Worm (Caenorhabditis elegans) whole organism, young adult: ENCODE measurements around the gene mct-6.

Experiments
- F55B11.4 ChIP-seq: sonication (generic microtip); optimal IDR thresholded peaks from 2 replicates; lab custom pipeline; 2016; ENCODE audit warnings: missing compliant biosample characterization, missing genetic modification characterization, borderline replicate concordance; ENCODE audit not compliant: insufficient read depth
- ama-1 ChIP-seq, 3 experiments: fragments of 150-350 bp in 1 of 3; sonication (generic microtip) in 2 of 3; optimal IDR thresholded peaks; 2 replicates each; lab custom pipeline; 2014 to 2018; ENCODE audit warnings: missing biosample characterization in 2 of 3, missing genetic modification characterization in 2 of 3, missing genetic modification reagents in 2 of 3
- cebp-1 ChIP-seq, 2 experiments: fragments of 200-800 bp in 1 of 2; sonication (Bioruptor generic) in 1 of 2; sonication (generic microtip) in 1 of 2; IDR thresholded peaks in 1 of 2; optimal IDR thresholded peaks in 1 of 2; 2 replicates each; pipeline versions ENCODE4 v1.3.6 to Lab custom; 2017 to 2022; ENCODE audit warnings: missing compliant biosample characterization in 2 of 2, missing genetic modification characterization in 2 of 2, mild to moderate bottlenecking in 1 of 2, missing genetic modification reagents in 1 of 2, moderate library complexity in 1 of 2
- ceh-91 ChIP-seq: fragments of 200-800 bp; sonication (Bioruptor generic); IDR thresholded peaks from 2 replicates; pipeline ENCODE4 v1.3.6; 2022; ENCODE audit warnings: missing genetic modification reagents, missing genetic modification characterization, missing compliant biosample characterization
- hmg-1.2 ChIP-seq: fragments of 200-800 bp; sonication (Bioruptor generic); IDR thresholded peaks from 2 replicates; pipeline ENCODE4 v1.3.6; 2022; ENCODE audit warnings: missing genetic modification reagents, missing genetic modification characterization, missing compliant biosample characterization
- repo-1 ChIP-seq: sonication (generic microtip); optimal IDR thresholded peaks from 2 replicates; lab custom pipeline; 2017; ENCODE audit warnings: mild to moderate bottlenecking, missing genetic modification characterization, missing compliant biosample characterization
- snpc-4 ChIP-seq, 5 experiments: fragments of 150-350 bp in 1 of 5; sonication (generic microtip) in 4 of 5; optimal IDR thresholded peaks; 2 replicates each; lab custom pipeline; 2014 to 2018; ENCODE audit warnings: missing genetic modification characterization in 5 of 5, missing biosample characterization in 3 of 5, antibody characterized with exemption in 2 of 5, mild to moderate bottlenecking in 2 of 5, missing compliant biosample characterization in 2 of 5, missing genotype in 2 of 5, moderate library complexity in 2 of 5, missing genetic modification reagents in 1 of 5

DNA sequence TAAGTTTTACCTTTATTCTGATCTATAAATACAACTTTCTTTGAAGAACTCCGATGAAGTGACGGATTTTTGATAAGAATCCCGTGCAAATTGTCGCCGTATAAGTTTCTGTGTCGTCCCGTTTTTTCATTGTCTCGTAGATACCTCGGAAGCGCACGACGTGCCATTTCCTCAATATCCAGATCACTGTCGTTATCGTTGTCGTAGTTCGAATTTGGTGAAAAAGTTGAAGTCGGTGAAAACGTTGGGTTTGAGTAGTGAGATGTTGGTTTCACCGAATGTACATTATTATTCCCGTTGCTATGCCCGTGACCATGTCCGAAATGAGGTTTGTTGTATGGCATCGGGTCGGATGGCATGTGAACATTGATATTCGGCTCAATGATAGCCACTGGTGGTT, 39.4 kb upstream of the mct-6 start:
- TF ChIP-seq cebp-1 (GFP tag; IDR thresholded peaks at IDR 0.05; lab: Robert Waterston, UW) (no peak), cebp-1 (tag; optimal IDR thresholded peaks at IDR 0.05; lab: Kevin White, UChicago) (no peak), hmg-1.2 (no peak), ceh-91 (GFP tag; lab: Robert Waterston, UW) (no peak), F55B11.4 (tag; lab: Kevin White, UChicago) (no peak), ama-1 (optimal IDR thresholded peaks at IDR 0.05; lab: Kevin White, UChicago) (no peak), ama-1 (GFP tag; optimal IDR thresholded peaks at IDR 0.05; lab: Kevin White, UChicago) (no peak), snpc-4 (GFP tag; optimal IDR thresholded peaks at IDR 0.05; lab: Kevin White, UChicago) (no peak), snpc-4 (tag; optimal IDR thresholded peaks at IDR 0.05; lab: Kevin White, UChicago) (no peak), repo-1 (tag; lab: Kevin White, UChicago) (no peak)
